Worm (Caenorhabditis elegans): ENCODE measurements around the gene F44G4.6.
A peak's percentile ranks its signal among the peaks of the same experiment; 100 is the strongest.

The F44G4.6 gene

ce11 chrII:9013341-9013740, 11.7 kb upstream of the F44G4.6 start (continued):
- TF ChIP-seq hmg-1.1 (GFP tag; IDR thresholded peaks at IDR 0.05) (peak; percentile 74), lin-38 (GFP tag; IDR thresholded peaks at IDR 0.05) (no peak), ces-1 (GFP tag; optimal IDR thresholded peaks at IDR 0.05) (no peak), lir-3 (tag; optimal IDR thresholded peaks at IDR 0.05) (no peak), ZK546.5 (tag; optimal IDR thresholded peaks at IDR 0.05) (no peak), ceh-62 (tag; optimal IDR thresholded peaks at IDR 0.05) (no peak), Y48G9A.11 (GFP tag; IDR thresholded peaks at IDR 0.05) (no peak), F44E2.7 (GFP tag; IDR thresholded peaks at IDR 0.05) (no peak), lin-13 (GFP tag; optimal IDR thresholded peaks at IDR 0.05) (no peak), ZK337.2 (GFP tag; IDR thresholded peaks at IDR 0.05) (no peak), mep-1 (tag; optimal IDR thresholded peaks at IDR 0.05) (peak; percentile 36), aha-1 (tag) (no peak), mdl-1 (tag; optimal IDR thresholded peaks at IDR 0.05) (peak in 1 of 2 experiments; percentile 54), lin-15B (tag; optimal IDR thresholded peaks at IDR 0.05) (no peak), egl-27 (tag; optimal IDR thresholded peaks at IDR 0.05) (no peak), pha-4 (GFP tag; IDR thresholded peaks at IDR 0.05) (no peak; the same call in 1 of the 2 replicates), pha-4 (tag; optimal IDR thresholded peaks at IDR 0.05) (no peak), ceh-20 (GFP tag; IDR thresholded peaks at IDR 0.05) (0 out of 2 replicates have a peak, but pooled peaks have one; percentile 42), lin-29 (GFP tag; IDR thresholded peaks at IDR 0.05) (no peak), T26A8.4 (GFP tag; IDR thresholded peaks at IDR 0.05) (no peak), fos-1 (tag; optimal IDR thresholded peaks at IDR 0.05) (no peak), nhr-25 (tag; optimal IDR thresholded peaks at IDR 0.05; ENCODE audit: borderline replicate concordance, insufficient read depth) (no peak), set-16 (GFP tag; IDR thresholded peaks at IDR 0.05) (peak; percentile 72), sdz-12 (GFP tag; optimal IDR thresholded peaks at IDR 0.05) (no peak), nhr-11 (tag; optimal IDR thresholded peaks at IDR 0.05) (peak; percentile 5), unc-62 (GFP tag; optimal IDR thresholded peaks at IDR 0.05 in 1 of 2) (no peak), unc-62 (tag; optimal IDR thresholded peaks at IDR 0.05) (no peak)

DNA sequence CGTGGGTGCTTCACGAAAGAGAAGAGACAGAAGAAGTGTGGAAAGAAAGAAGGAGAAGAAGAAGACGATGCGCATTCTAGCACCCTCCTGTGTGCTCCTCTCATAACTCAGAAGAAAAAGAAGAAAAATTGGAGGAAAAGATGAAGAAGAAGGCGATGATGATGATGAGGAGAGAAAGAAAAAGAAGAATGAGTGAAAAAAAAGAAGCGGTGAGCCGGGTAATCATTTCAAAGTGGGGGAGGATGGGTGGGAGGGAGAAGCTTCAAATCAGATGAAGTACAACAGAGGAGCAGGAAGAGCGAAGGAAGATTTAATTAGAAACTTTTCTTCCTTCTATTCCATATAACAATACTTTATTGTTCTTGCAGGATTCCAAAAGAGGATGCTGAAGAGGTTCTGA, 9.1 kb upstream of the F44G4.6 start:
- peak; percentile 57; the same call in 1 of the 2 replicates for TF ChIP-seq ctbp-1 (GFP tag; IDR thresholded peaks at IDR 0.05)
- peak in 1 of 2 experiments; percentile 55 for TF ChIP-seq unc-62 (GFP tag; optimal IDR thresholded peaks at IDR 0.05 in 1 of 2)
- no peak for TF ChIP-seq unc-62 (tag; optimal IDR thresholded peaks at IDR 0.05)
- TF ChIP-seq fkh-10 (GFP tag; optimal IDR thresholded peaks at IDR 0.05): peak; percentile 9
- no peak for TF ChIP-seq ceh-82 (tag; optimal IDR thresholded peaks at IDR 0.05)
- TF ChIP-seq lsy-2 (tag; optimal IDR thresholded peaks at IDR 0.05): peak in 1 of 2 experiments; percentile 2
- peak; percentile 65 for TF ChIP-seq aha-1 (tag)

DNA sequence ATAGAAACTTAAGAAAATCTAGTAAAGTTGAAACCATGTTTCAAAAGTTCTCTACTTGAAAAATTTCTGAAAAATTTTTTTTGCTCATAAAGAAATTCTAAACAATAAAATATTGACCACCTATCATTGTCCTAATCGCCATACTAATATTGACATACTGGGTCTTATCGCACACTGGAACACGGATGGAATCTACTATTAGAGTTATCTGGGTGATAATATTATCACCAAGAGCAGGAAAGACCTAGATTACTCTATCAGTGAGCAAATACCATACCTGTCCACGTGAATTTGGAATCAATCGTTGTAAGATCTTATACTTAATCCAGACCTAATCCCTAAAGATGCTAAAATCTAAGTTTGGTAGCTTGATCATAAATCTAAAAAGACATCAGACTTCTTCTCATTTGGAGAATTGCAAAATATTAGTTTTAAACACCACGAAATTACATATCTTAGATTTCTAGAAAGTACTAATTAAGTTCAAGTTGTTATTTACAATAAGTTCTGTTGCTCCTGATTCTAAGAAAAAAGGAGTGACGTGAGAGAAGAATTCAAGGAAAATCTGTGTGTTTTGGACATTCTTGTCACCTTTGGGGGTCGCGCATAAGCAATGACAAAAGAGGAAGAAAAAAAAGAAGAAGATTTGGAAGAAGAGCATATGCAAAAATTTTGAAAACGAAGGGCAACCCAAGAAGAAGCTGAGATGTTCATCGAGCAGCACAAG, 8.5 kb upstream of the F44G4.6 start:
- TF ChIP-seq nhr-25 (tag; optimal IDR thresholded peaks at IDR 0.05; ENCODE audit: borderline replicate concordance, insufficient read depth) (no peak), ceh-20 (GFP tag; IDR thresholded peaks at IDR 0.05) (no peak), dmd-6 (GFP tag; IDR thresholded peaks at IDR 0.05) (no peak), unc-62 (GFP tag; optimal IDR thresholded peaks at IDR 0.05 in 1 of 2) (peak in 1 of 2 experiments; percentile 27), unc-62 (tag; optimal IDR thresholded peaks at IDR 0.05) (no peak), nhr-11 (tag; optimal IDR thresholded peaks at IDR 0.05) (peak; percentile 39), zip-2 (tag; optimal IDR thresholded peaks at IDR 0.05) (no peak), rbr-2 (tag; optimal IDR thresholded peaks at IDR 0.05) (peak; percentile 10)

DNA sequence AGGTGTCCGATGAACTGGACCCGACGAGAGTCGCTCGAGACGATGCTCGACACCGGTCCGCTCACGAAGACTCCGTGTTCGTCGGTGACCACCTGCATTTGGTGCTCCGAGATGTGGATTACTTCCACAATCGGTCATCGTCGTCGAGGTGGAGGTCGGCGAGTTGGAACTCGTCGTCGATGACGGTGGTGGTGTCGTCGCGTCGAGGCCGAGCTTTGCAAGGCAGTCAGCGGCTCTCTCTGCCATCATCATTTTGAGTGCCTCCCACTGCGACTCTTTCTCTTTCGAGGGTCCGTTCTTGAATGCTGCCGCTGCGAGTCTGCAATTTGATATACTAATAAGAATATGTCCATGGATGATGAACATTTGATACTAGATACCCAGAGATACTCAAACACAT, 6.1 kb upstream of the F44G4.6 start:
- TF ChIP-seq sdz-12 (GFP tag; optimal IDR thresholded peaks at IDR 0.05) (no peak), nhr-11 (tag; optimal IDR thresholded peaks at IDR 0.05) (no peak), zfp-2 (tag; optimal IDR thresholded peaks at IDR 0.05) (no peak), nhr-42 (GFP tag; IDR thresholded peaks at IDR 0.05) (no peak), egl-43 (GFP tag; IDR thresholded peaks at IDR 0.05) (peak; percentile 67; the same call in 1 of the 2 replicates), unc-39 (tag; optimal IDR thresholded peaks at IDR 0.05) (no peak), lim-7 (GFP tag; IDR thresholded peaks at IDR 0.05) (no peak), set-16 (GFP tag; IDR thresholded peaks at IDR 0.05) (peak; percentile 87), daf-8 (GFP tag; IDR thresholded peaks at IDR 0.05) (no peak), hlh-11 (tag; optimal IDR thresholded peaks at IDR 0.05) (no peak), jun-1 (tag; optimal IDR thresholded peaks at IDR 0.05) (no peak), lin-39 (tag; optimal IDR thresholded peaks at IDR 0.05) (no peak)
